Worm (Caenorhabditis elegans) whole organism, young adult: ENCODE measurements around the gene R09B5.11.

Experiments
- B0336.3 ChIP-seq: fragments of 200-800 bp; sonication (Bioruptor generic); IDR thresholded peaks from 2 replicates; pipeline ENCODE4 v1.3.6; 2022; ENCODE audit warnings: missing genetic modification characterization, missing compliant biosample characterization
- F39B2.1 ChIP-seq: fragments of 200-800 bp; sonication (Bioruptor generic); IDR thresholded peaks from 2 replicates; pipeline ENCODE4 v1.3.6; 2022; ENCODE audit warnings: missing genetic modification reagents, missing genetic modification characterization, missing compliant biosample characterization
- F49E8.2 ChIP-seq: sonication (generic microtip); optimal IDR thresholded peaks from 3 replicates; lab custom pipeline; 2017; ENCODE audit warnings: missing genetic modification characterization, mild to moderate bottlenecking, missing compliant biosample characterization, antibody characterized with exemption, moderate library complexity; ENCODE audit not compliant: insufficient read depth
- F55B11.4 ChIP-seq: sonication (generic microtip); optimal IDR thresholded peaks from 2 replicates; lab custom pipeline; 2016; ENCODE audit warnings: missing compliant biosample characterization, missing genetic modification characterization, borderline replicate concordance; ENCODE audit not compliant: insufficient read depth
- K11D2.4 ChIP-seq: fragments of 200-800 bp; sonication (Bioruptor generic); IDR thresholded peaks from 2 replicates; pipeline ENCODE4 v1.3.6; 2022; ENCODE audit warnings: missing genetic modification reagents, missing genetic modification characterization, missing compliant biosample characterization
- Y53G8AR.9 ChIP-seq: fragments of 200-800 bp; sonication (Bioruptor generic); conservative IDR thresholded peaks from 2 replicates; pipeline ENCODE4 v1.3.6; 2022; ENCODE audit warnings: missing genetic modification reagents, missing genetic modification characterization, missing compliant biosample characterization
- Y95B8A.8 ChIP-seq: fragments of 200-800 bp; sonication (Bioruptor generic); IDR thresholded peaks from 2 replicates; pipeline ENCODE4 v1.3.6; 2022; ENCODE audit warnings: missing genetic modification reagents, missing genetic modification characterization, missing compliant biosample characterization
- atf-7 ChIP-seq: sonication (generic microtip); optimal IDR thresholded peaks from 2 replicates; lab custom pipeline; 2017; ENCODE audit warnings: mild to moderate bottlenecking, missing genetic modification characterization, missing compliant biosample characterization
- ceh-100 ChIP-seq: fragments of 200-800 bp; sonication (Bioruptor generic); IDR thresholded peaks from 2 replicates; pipeline ENCODE4 v1.3.6; 2022; ENCODE audit warnings: missing genetic modification reagents, missing genetic modification characterization, missing compliant biosample characterization
- ceh-27 ChIP-seq: fragments of 200-800 bp; sonication (Bioruptor generic); optimal IDR thresholded peaks from 2 replicates; lab custom pipeline; 2018; ENCODE audit warnings: mild to moderate bottlenecking, missing genetic modification characterization, moderate library complexity, missing compliant biosample characterization
- ceh-79 ChIP-seq: sonication (generic microtip); optimal IDR thresholded peaks from 2 replicates; lab custom pipeline; 2017; ENCODE audit warnings: mild to moderate bottlenecking, missing genetic modification characterization, missing compliant biosample characterization
- dox-1 ChIP-seq: fragments of 200-800 bp; sonication (Bioruptor generic); IDR thresholded peaks from 2 replicates; pipeline ENCODE4 v1.3.6; 2022; ENCODE audit warnings: missing genetic modification reagents, missing genetic modification characterization, missing compliant biosample characterization
- egl-18 ChIP-seq: fragments of 200-800 bp; sonication (Bioruptor generic); IDR thresholded peaks from 2 replicates; pipeline ENCODE4 v1.3.6; 2022; ENCODE audit warnings: missing genetic modification reagents, missing genetic modification characterization, missing compliant biosample characterization
- egrh-3 ChIP-seq: fragments of 200-800 bp; sonication (Bioruptor generic); IDR thresholded peaks from 2 replicates; pipeline ENCODE4 v1.3.6; 2022; ENCODE audit warnings: missing genetic modification reagents, missing genetic modification characterization, missing compliant biosample characterization
- ekl-4 ChIP-seq: fragments of 200-800 bp; sonication (Bioruptor generic); IDR thresholded peaks from 2 replicates; pipeline ENCODE4 v1.3.6; 2022; ENCODE audit warnings: missing genetic modification reagents, missing genetic modification characterization, missing compliant biosample characterization
- ets-4 ChIP-seq: fragments of 200-800 bp; sonication (Bioruptor generic); optimal IDR thresholded peaks from 2 replicates; lab custom pipeline; 2018; ENCODE audit warnings: mild to moderate bottlenecking, missing genetic modification characterization, missing compliant biosample characterization
- hmg-1.2 ChIP-seq: fragments of 200-800 bp; sonication (Bioruptor generic); IDR thresholded peaks from 2 replicates; pipeline ENCODE4 v1.3.6; 2022; ENCODE audit warnings: missing genetic modification reagents, missing genetic modification characterization, missing compliant biosample characterization
- hsf-1 ChIP-seq: fragments of 200-800 bp; sonication (Bioruptor generic); IDR thresholded peaks from 2 replicates; pipeline ENCODE4 v1.3.6; 2022; ENCODE audit warnings: missing genetic modification reagents, missing genetic modification characterization, missing compliant biosample characterization
- lag-1 ChIP-seq: fragments of 200-800 bp; sonication (Bioruptor generic); IDR thresholded peaks from 2 replicates; pipeline ENCODE4 v1.3.6; 2022; ENCODE audit warnings: missing genetic modification reagents, missing genetic modification characterization, missing compliant biosample characterization
- lin-54 ChIP-seq: fragments of 200-800 bp; sonication (Bioruptor generic); optimal IDR thresholded peaks from 2 replicates; lab custom pipeline; 2018; ENCODE audit warnings: mild to moderate bottlenecking, missing genetic modification characterization, missing compliant biosample characterization
- mcd-1 ChIP-seq: fragments of 200-800 bp; sonication (Bioruptor generic); IDR thresholded peaks from 2 replicates; pipeline ENCODE4 v1.3.6; 2022; ENCODE audit warnings: missing genetic modification reagents, missing genetic modification characterization, missing compliant biosample characterization
- nhr-120 ChIP-seq: fragments of 200-800 bp; sonication (Bioruptor generic); IDR thresholded peaks from 2 replicates; pipeline ENCODE4 v1.3.6; 2022; ENCODE audit warnings: missing genetic modification characterization, missing compliant biosample characterization
- nhr-80 ChIP-seq: sonication (generic microtip); optimal IDR thresholded peaks from 2 replicates; lab custom pipeline; 2016; ENCODE audit warnings: missing genetic modification characterization, missing compliant biosample characterization
- rcor-1 ChIP-seq: fragments of 200-800 bp; sonication (Bioruptor generic); IDR thresholded peaks from 2 replicates; pipeline ENCODE4 v1.3.6; 2022; ENCODE audit warnings: missing genetic modification reagents, missing genetic modification characterization, missing compliant biosample characterization
- rpc-1 ChIP-seq, 2 experiments: fragments of 150-350 bp in 1 of 2; sonication (generic microtip) in 1 of 2; optimal IDR thresholded peaks; 2 replicates each; lab custom pipeline; 2014 to 2018; ENCODE audit warnings: missing biosample characterization in 1 of 2, missing genetic modification characterization in 1 of 2, missing genetic modification reagents in 1 of 2, missing genotype in 1 of 2
- snpc-1.1 ChIP-seq: sonication (generic microtip); optimal IDR thresholded peaks from 2 replicates; lab custom pipeline; 2017; ENCODE audit warnings: missing genetic modification characterization, mild to moderate bottlenecking, missing compliant biosample characterization, antibody characterized with exemption, moderate library complexity, missing genotype, missing genetic modification reagents; ENCODE audit not compliant: insufficient read depth
- snpc-1.3 ChIP-seq: sonication (generic microtip); optimal IDR thresholded peaks from 2 replicates; lab custom pipeline; 2017; ENCODE audit warnings: missing genetic modification characterization, mild to moderate bottlenecking, missing compliant biosample characterization, antibody characterized with exemption, moderate library complexity, missing genotype, missing genetic modification reagents; ENCODE audit not compliant: insufficient read depth
- snpc-4 ChIP-seq, 5 experiments: fragments of 150-350 bp in 1 of 5; sonication (generic microtip) in 4 of 5; optimal IDR thresholded peaks; 2 replicates each; lab custom pipeline; 2014 to 2018; ENCODE audit warnings: missing genetic modification characterization in 5 of 5, missing biosample characterization in 3 of 5, antibody characterized with exemption in 2 of 5, mild to moderate bottlenecking in 2 of 5, missing compliant biosample characterization in 2 of 5, missing genotype in 2 of 5, moderate library complexity in 2 of 5, missing genetic modification reagents in 1 of 5
- sptf-2 ChIP-seq: fragments of 200-800 bp; sonication (Bioruptor generic); optimal IDR thresholded peaks from 2 replicates; lab custom pipeline; 2018; ENCODE audit warnings: mild to moderate bottlenecking, missing genetic modification characterization, missing compliant biosample characterization
- tlf-1 ChIP-seq: fragments of 200-800 bp; sonication (Bioruptor generic); optimal IDR thresholded peaks from 2 replicates; lab custom pipeline; 2018; ENCODE audit warnings: mild to moderate bottlenecking, missing genetic modification characterization, missing compliant biosample characterization
- ztf-18 ChIP-seq: sonication (generic microtip); optimal IDR thresholded peaks from 2 replicates; lab custom pipeline; 2016; ENCODE audit warnings: missing genotype, mild to moderate bottlenecking, missing genetic modification characterization, missing compliant biosample characterization
- ztf-22 ChIP-seq: fragments of 200-800 bp; sonication (Bioruptor generic); optimal IDR thresholded peaks from 2 replicates; lab custom pipeline; 2018; ENCODE audit warnings: mild to moderate bottlenecking, missing genetic modification characterization, moderate library complexity, missing compliant biosample characterization

R09B5.11 gene

DNA sequence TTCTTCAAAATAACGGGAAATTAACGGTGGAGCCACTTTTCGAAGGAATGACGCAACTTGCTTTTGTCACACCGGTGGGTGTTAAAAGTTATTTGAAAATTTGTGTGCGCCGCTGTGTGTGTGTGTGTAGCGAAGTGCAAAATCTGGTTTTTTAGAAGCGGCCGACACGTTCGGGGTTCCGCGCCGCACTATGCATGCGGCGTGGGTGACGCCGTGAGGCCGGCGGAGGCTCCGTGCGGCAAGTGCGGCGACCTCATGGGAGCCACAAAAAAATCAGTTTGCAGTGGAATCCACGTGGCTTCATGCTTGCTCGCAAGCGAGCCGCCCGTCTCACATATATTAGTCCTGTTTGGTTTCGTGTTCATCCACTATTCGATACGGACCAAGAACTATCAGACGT is 16.3 kb downstream of the R09B5.11 start:
- TF ChIP-seq snpc-4 (GFP tag; optimal IDR thresholded peaks at IDR 0.05; lab: Kevin White, UChicago), result peak; percentile 29
- TF ChIP-seq snpc-4 (tag; optimal IDR thresholded peaks at IDR 0.05; lab: Kevin White, UChicago), result peak in 3 of 4 experiments; percentile 71 to 94 (median 91)
- no peak for TF ChIP-seq ztf-18 (tag; lab: Kevin White, UChicago)
- TF ChIP-seq dox-1 (GFP tag; lab: Robert Waterston, UW), result peak; percentile 49; the same call in 1 of the 2 replicates
- no peak for TF ChIP-seq atf-7 (tag; lab: Kevin White, UChicago)
- no peak for TF ChIP-seq tlf-1 (GFP tag; lab: Kevin White, UChicago)
- peak; percentile 78 for TF ChIP-seq snpc-1.1
- TF ChIP-seq mcd-1, result peak; percentile 40; the same call in 1 of the 2 replicates
- TF ChIP-seq B0336.3, result 0 out of 2 replicates have a peak, but pooled peaks have one; percentile 22
- 0 out of 2 replicates have a peak, but pooled peaks have one; percentile 52 for TF ChIP-seq nhr-120
- TF ChIP-seq egrh-3 (GFP tag; lab: Robert Waterston, UW), result peak; percentile 62; the same call in 1 of the 2 replicates
- peak; percentile 78 for TF ChIP-seq hmg-1.2 (GFP tag; lab: Robert Waterston, UW)
- TF ChIP-seq ceh-27 (GFP tag; lab: Kevin White, UChicago), result no peak
- TF ChIP-seq, all 124 proteins: peak for 8

DNA sequence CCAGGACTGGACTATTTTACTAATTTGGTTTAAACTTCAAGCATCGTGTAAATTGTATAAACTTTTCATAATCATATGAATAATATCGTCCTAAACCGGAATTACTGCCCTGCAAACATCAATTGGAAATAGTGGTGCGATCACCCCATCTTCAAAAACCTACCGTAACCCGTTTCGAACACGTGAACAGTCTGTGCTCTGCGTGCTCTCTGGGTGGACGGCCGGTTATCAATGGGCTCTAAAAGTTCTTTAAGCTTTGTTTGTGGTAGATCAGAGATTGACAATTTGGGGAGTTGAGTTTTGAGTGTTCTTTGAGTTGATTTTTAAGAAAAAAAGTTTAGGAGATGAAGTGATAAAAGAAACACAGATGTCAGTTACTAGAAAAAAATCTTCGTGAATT is 17.6 kb downstream of the R09B5.11 start:
- peak; percentile 74 for TF ChIP-seq ztf-22 (GFP tag; lab: Kevin White, UChicago)
- TF ChIP-seq ceh-100 (GFP tag; lab: Robert Waterston, UW), result no peak
- TF ChIP-seq Y53G8AR.9 (GFP tag; lab: Robert Waterston, UW), result no peak
- TF ChIP-seq F55B11.4 (tag; lab: Kevin White, UChicago), result no peak
- TF ChIP-seq B0336.3, result peak; percentile 56; the same call in 1 of the 2 replicates
- no peak for TF ChIP-seq rpc-1 (optimal IDR thresholded peaks at IDR 0.05; lab: Kevin White, UChicago)
- TF ChIP-seq rpc-1 (tag; optimal IDR thresholded peaks at IDR 0.05; lab: Kevin White, UChicago), result no peak
- TF ChIP-seq sptf-2 (GFP tag; lab: Kevin White, UChicago), result no peak
- TF ChIP-seq snpc-1.3 (tag; lab: Kevin White, UChicago), result no peak
- no peak for TF ChIP-seq mcd-1
- TF ChIP-seq lin-54, result peak; percentile 8
- TF ChIP-seq nhr-80 (tag; lab: Kevin White, UChicago), result peak; percentile 73
- TF ChIP-seq atf-7 (tag; lab: Kevin White, UChicago), result peak; percentile 65
- TF ChIP-seq dox-1 (GFP tag; lab: Robert Waterston, UW), result no peak
- TF ChIP-seq rcor-1 (GFP tag; lab: Robert Waterston, UW), result no peak
- TF ChIP-seq ets-4 (GFP tag; lab: Kevin White, UChicago), result peak; percentile 78
- no peak for TF ChIP-seq F49E8.2 (tag; lab: Kevin White, UChicago)
- no peak for TF ChIP-seq hsf-1 (GFP tag; lab: Robert Waterston, UW)
- TF ChIP-seq lag-1, result no peak
- no peak for TF ChIP-seq ceh-79
- TF ChIP-seq F39B2.1 (GFP tag; lab: Robert Waterston, UW), result no peak

DNA sequence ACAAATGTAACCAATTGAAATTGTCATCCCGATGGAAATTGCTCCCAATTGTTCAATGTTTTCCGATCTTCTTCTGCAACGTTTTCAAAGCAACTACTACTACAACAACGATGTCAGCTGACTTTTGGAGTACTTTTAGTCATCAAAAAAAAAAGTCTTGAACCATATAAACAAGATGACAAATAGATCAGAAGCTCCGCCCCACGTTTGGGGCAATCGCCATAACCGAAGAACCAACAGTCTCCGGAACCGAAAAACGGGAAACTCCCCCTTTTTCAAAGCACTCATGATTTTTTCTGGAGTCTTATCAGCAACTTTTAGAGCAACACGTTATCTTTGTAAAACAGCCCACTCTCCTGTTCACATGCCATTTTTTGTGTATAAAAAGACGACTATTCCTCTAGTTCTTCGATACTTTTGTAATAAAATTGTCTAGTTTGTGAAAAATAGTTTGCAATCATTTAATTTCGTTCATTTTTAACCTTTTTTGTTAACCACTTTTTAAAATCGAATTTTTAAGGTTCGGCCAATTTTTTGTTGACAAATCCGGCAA is 20.4 kb downstream of the R09B5.11 start:
- TF ChIP-seq egl-18 (GFP tag; lab: Robert Waterston, UW) (no peak), B0336.3 (0 out of 2 replicates have a peak, but pooled peaks have one; percentile 16), nhr-80 (tag; lab: Kevin White, UChicago) (peak; percentile 79)

ce11 chrV:1460069-1460468 is 21.1 kb downstream of the R09B5.11 start, which contains the start of gene hacd-1:
Gene hacd-1 (plus strand): TSS chrV:1460369.
- TF ChIP-seq ceh-100 (GFP tag; lab: Robert Waterston, UW), result no peak
- TF ChIP-seq Y95B8A.8 (GFP tag; lab: Robert Waterston, UW), result no peak
- TF ChIP-seq K11D2.4 (GFP tag; lab: Robert Waterston, UW), result no peak
- TF ChIP-seq ekl-4 (GFP tag; lab: Robert Waterston, UW), result no peak
